Worm (Caenorhabditis elegans): ENCODE measurements around the gene K09C4.10.

DNA sequence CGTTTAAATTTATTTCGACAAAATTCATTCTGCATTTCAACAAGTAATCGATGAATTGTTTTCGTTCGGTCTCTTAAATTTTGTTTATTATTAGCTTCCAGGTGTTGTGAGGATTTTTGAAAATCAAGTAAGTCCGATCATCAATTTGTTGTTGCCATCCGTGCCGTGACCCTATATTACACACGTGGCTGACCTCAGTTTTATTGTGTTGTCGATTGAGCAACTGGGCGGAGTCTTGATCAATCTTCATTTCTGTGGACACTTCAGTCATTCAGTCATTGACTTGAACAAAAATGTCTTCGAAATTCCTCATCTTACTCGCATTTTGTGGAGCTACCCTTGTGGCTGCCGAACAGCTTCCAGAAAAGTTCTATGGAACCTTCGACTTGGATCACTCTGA, 19.5 kb downstream of the K09C4.10 start, which contains the start of gene lbp-2:
- no peak for TF ChIP-seq ama-1 (optimal IDR thresholded peaks at IDR 0.05)
- no peak for TF ChIP-seq flt-1 (GFP tag; IDR thresholded peaks at IDR 0.05)
- no peak for TF ChIP-seq tbx-37 (GFP tag; conservative IDR thresholded peaks at IDR 0.05)
- TF ChIP-seq hnd-1 (tag; optimal IDR thresholded peaks at IDR 0.05) = no peak
- no peak for TF ChIP-seq ets-7 (tag; optimal IDR thresholded peaks at IDR 0.05)
- no peak for TF ChIP-seq tbx-11 (GFP tag; IDR thresholded peaks at IDR 0.05)

Measured in whole organism, early embryonic.